Worm (Caenorhabditis elegans) whole organism, young adult: ENCODE measurements around the gene T21C9.9.
A peak's percentile ranks its signal among the peaks of the same experiment; 100 is the strongest.

Experiments
- F39B2.1 ChIP-seq: fragments of 200-800 bp; sonication (Bioruptor generic); IDR thresholded peaks from 2 replicates; pipeline ENCODE4 v1.3.6; 2022; ENCODE audit warnings: missing genetic modification reagents, missing genetic modification characterization, missing compliant biosample characterization
- F57C9.4 ChIP-seq: sonication (generic microtip); optimal IDR thresholded peaks from 2 replicates; lab custom pipeline; 2017; ENCODE audit warnings: mild to moderate bottlenecking, missing genetic modification characterization, missing compliant biosample characterization
- T26A5.8 ChIP-seq: sonication (generic microtip); optimal IDR thresholded peaks from 2 replicates; lab custom pipeline; 2016; ENCODE audit warnings: missing genetic modification characterization, missing compliant biosample characterization
- Y53F4B.3 ChIP-seq: fragments of 200-800 bp; sonication (Bioruptor generic); IDR thresholded peaks from 2 replicates; pipeline ENCODE4 v1.3.6; 2022; ENCODE audit warnings: missing genetic modification reagents, missing genetic modification characterization, missing compliant biosample characterization
- ZK185.1 ChIP-seq: sonication (generic microtip); optimal IDR thresholded peaks from 2 replicates; lab custom pipeline; 2016; ENCODE audit warnings: mild to moderate bottlenecking, missing genetic modification characterization, missing compliant biosample characterization; ENCODE audit not compliant: poor library complexity, severe bottlenecking
- akir-1 ChIP-seq: fragments of 200-800 bp; sonication (Bioruptor generic); optimal IDR thresholded peaks from 2 replicates; lab custom pipeline; 2018; ENCODE audit warnings: mild to moderate bottlenecking, missing genetic modification characterization, moderate library complexity, missing compliant biosample characterization
- atf-7 ChIP-seq: sonication (generic microtip); optimal IDR thresholded peaks from 2 replicates; lab custom pipeline; 2017; ENCODE audit warnings: mild to moderate bottlenecking, missing genetic modification characterization, missing compliant biosample characterization
- attf-5 ChIP-seq: fragments of 200-800 bp; sonication (Bioruptor generic); optimal IDR thresholded peaks from 2 replicates; lab custom pipeline; 2018; ENCODE audit warnings: mild to moderate bottlenecking, missing genetic modification characterization, missing compliant biosample characterization
- ceh-100 ChIP-seq: fragments of 200-800 bp; sonication (Bioruptor generic); IDR thresholded peaks from 2 replicates; pipeline ENCODE4 v1.3.6; 2022; ENCODE audit warnings: missing genetic modification reagents, missing genetic modification characterization, missing compliant biosample characterization
- ceh-79 ChIP-seq: sonication (generic microtip); optimal IDR thresholded peaks from 2 replicates; lab custom pipeline; 2017; ENCODE audit warnings: mild to moderate bottlenecking, missing genetic modification characterization, missing compliant biosample characterization
- dox-1 ChIP-seq: fragments of 200-800 bp; sonication (Bioruptor generic); IDR thresholded peaks from 2 replicates; pipeline ENCODE4 v1.3.6; 2022; ENCODE audit warnings: missing genetic modification reagents, missing genetic modification characterization, missing compliant biosample characterization
- dpl-1 ChIP-seq: fragments of 150-350 bp; optimal IDR thresholded peaks from 2 replicates; lab custom pipeline; 2014; ENCODE audit warnings: missing biosample characterization, missing genetic modification reagents, missing genetic modification characterization
- efl-1 ChIP-seq: fragments of 150-350 bp; optimal IDR thresholded peaks from 2 replicates; lab custom pipeline; 2014; ENCODE audit warnings: missing biosample characterization, missing genetic modification reagents, missing genetic modification characterization
- egl-44 ChIP-seq: fragments of 200-800 bp; sonication (Bioruptor generic); IDR thresholded peaks from 2 replicates; pipeline ENCODE4 v1.3.6; 2022; ENCODE audit warnings: missing genetic modification reagents, missing genetic modification characterization, missing compliant biosample characterization
- egrh-3 ChIP-seq: fragments of 200-800 bp; sonication (Bioruptor generic); IDR thresholded peaks from 2 replicates; pipeline ENCODE4 v1.3.6; 2022; ENCODE audit warnings: missing genetic modification reagents, missing genetic modification characterization, missing compliant biosample characterization
- ekl-4 ChIP-seq: fragments of 200-800 bp; sonication (Bioruptor generic); IDR thresholded peaks from 2 replicates; pipeline ENCODE4 v1.3.6; 2022; ENCODE audit warnings: missing genetic modification reagents, missing genetic modification characterization, missing compliant biosample characterization
- ets-4 ChIP-seq: fragments of 200-800 bp; sonication (Bioruptor generic); optimal IDR thresholded peaks from 2 replicates; lab custom pipeline; 2018; ENCODE audit warnings: mild to moderate bottlenecking, missing genetic modification characterization, missing compliant biosample characterization
- hmg-1.2 ChIP-seq: fragments of 200-800 bp; sonication (Bioruptor generic); IDR thresholded peaks from 2 replicates; pipeline ENCODE4 v1.3.6; 2022; ENCODE audit warnings: missing genetic modification reagents, missing genetic modification characterization, missing compliant biosample characterization
- hrde-1 ChIP-seq: sonication (generic microtip); optimal IDR thresholded peaks from 2 replicates; lab custom pipeline; 2016; ENCODE audit warnings: missing genetic modification characterization, mild to moderate bottlenecking, missing compliant biosample characterization, moderate library complexity, missing genotype, missing genetic modification reagents, borderline replicate concordance
- lag-1 ChIP-seq: fragments of 200-800 bp; sonication (Bioruptor generic); IDR thresholded peaks from 2 replicates; pipeline ENCODE4 v1.3.6; 2022; ENCODE audit warnings: missing genetic modification reagents, missing genetic modification characterization, missing compliant biosample characterization
- lsl-1 ChIP-seq: fragments of 200-800 bp; sonication (Bioruptor generic); optimal IDR thresholded peaks from 2 replicates; lab custom pipeline; 2018; ENCODE audit warnings: mild to moderate bottlenecking, missing genetic modification characterization, moderate library complexity, missing compliant biosample characterization
- madf-3 ChIP-seq: fragments of 200-800 bp; sonication (Bioruptor generic); IDR thresholded peaks from 2 replicates; pipeline ENCODE4 v1.3.6; 2022; ENCODE audit warnings: missing genetic modification reagents, missing genetic modification characterization, missing compliant biosample characterization
- madf-8 ChIP-seq: fragments of 200-800 bp; sonication (Bioruptor generic); conservative IDR thresholded peaks from 2 replicates; pipeline ENCODE4 v1.3.6; 2022; ENCODE audit warnings: missing genetic modification reagents, missing genetic modification characterization, missing compliant biosample characterization
- mcd-1 ChIP-seq: fragments of 200-800 bp; sonication (Bioruptor generic); IDR thresholded peaks from 2 replicates; pipeline ENCODE4 v1.3.6; 2022; ENCODE audit warnings: missing genetic modification reagents, missing genetic modification characterization, missing compliant biosample characterization
- mel-28 ChIP-seq: sonication (generic microtip); optimal IDR thresholded peaks from 2 replicates; lab custom pipeline; 2016; ENCODE audit warnings: borderline replicate concordance, mild to moderate bottlenecking, missing genetic modification characterization, missing compliant biosample characterization
- nhr-80 ChIP-seq: sonication (generic microtip); optimal IDR thresholded peaks from 2 replicates; lab custom pipeline; 2016; ENCODE audit warnings: missing genetic modification characterization, missing compliant biosample characterization
- rcor-1 ChIP-seq: fragments of 200-800 bp; sonication (Bioruptor generic); IDR thresholded peaks from 2 replicates; pipeline ENCODE4 v1.3.6; 2022; ENCODE audit warnings: missing genetic modification reagents, missing genetic modification characterization, missing compliant biosample characterization
- repo-1 ChIP-seq: sonication (generic microtip); optimal IDR thresholded peaks from 2 replicates; lab custom pipeline; 2017; ENCODE audit warnings: mild to moderate bottlenecking, missing genetic modification characterization, missing compliant biosample characterization
- sea-2 ChIP-seq: fragments of 200-800 bp; sonication (Bioruptor generic); IDR thresholded peaks from 2 replicates; pipeline ENCODE4 v1.3.6; 2022; ENCODE audit warnings: missing genetic modification characterization, missing compliant biosample characterization
- tlf-1 ChIP-seq: fragments of 200-800 bp; sonication (Bioruptor generic); optimal IDR thresholded peaks from 2 replicates; lab custom pipeline; 2018; ENCODE audit warnings: mild to moderate bottlenecking, missing genetic modification characterization, missing compliant biosample characterization
- zfh-2 ChIP-seq: fragments of 200-800 bp; sonication (Bioruptor generic); conservative IDR thresholded peaks from 2 replicates; pipeline ENCODE4 v1.3.6; 2022; ENCODE audit warnings: missing genetic modification reagents, missing genetic modification characterization, missing compliant biosample characterization
- ztf-22 ChIP-seq: fragments of 200-800 bp; sonication (Bioruptor generic); optimal IDR thresholded peaks from 2 replicates; lab custom pipeline; 2018; ENCODE audit warnings: mild to moderate bottlenecking, missing genetic modification characterization, moderate library complexity, missing compliant biosample characterization
- ztf-6 ChIP-seq: fragments of 200-800 bp; sonication (Bioruptor generic); IDR thresholded peaks from 2 replicates; pipeline ENCODE4 v1.3.6; 2022; ENCODE audit warnings: missing genetic modification reagents, missing genetic modification characterization, missing compliant biosample characterization

Gene T21C9.9

DNA sequence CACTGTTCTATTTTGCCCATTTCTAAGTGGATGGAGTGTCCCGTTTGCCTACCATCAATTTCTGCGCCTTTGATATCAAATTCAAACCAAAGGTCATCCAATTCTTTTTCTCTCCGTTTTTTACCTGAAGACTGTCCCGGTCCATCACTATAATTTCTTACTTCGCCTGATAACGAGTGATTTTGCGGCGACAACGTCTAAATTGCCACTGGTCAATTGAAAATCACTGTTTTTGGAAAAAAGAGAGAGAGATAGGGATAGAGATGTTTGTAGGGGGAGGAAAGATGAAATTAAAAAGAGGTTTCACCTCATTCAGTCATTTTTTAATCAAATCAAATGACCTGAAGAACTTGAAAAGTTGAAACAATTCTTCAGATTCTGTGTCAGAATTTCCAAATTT lies 20.9 kb downstream of the T21C9.9 start:
- TF ChIP-seq mel-28 (tag; lab: Kevin White, UChicago) (no peak), repo-1 (tag; lab: Kevin White, UChicago) (no peak), zfh-2 (GFP tag; lab: Robert Waterston, UW) (no peak), Y53F4B.3 (GFP tag; lab: Robert Waterston, UW) (no peak), hrde-1 (tag; lab: Kevin White, UChicago) (no peak), F57C9.4 (tag; lab: Kevin White, UChicago) (no peak), efl-1 (no peak), ekl-4 (GFP tag; lab: Robert Waterston, UW) (no peak), lag-1 (GFP tag; lab: Robert Waterston, UW) (no peak), madf-8 (GFP tag; lab: Robert Waterston, UW) (no peak), egrh-3 (GFP tag; lab: Robert Waterston, UW) (no peak), ZK185.1 (no peak), mcd-1 (no peak), T26A5.8 (tag; lab: Kevin White, UChicago) (no peak), lsl-1 (GFP tag; lab: Kevin White, UChicago) (no peak), ceh-79 (tag; lab: Kevin White, UChicago) (no peak), ets-4 (GFP tag; lab: Kevin White, UChicago) (no peak)

DNA sequence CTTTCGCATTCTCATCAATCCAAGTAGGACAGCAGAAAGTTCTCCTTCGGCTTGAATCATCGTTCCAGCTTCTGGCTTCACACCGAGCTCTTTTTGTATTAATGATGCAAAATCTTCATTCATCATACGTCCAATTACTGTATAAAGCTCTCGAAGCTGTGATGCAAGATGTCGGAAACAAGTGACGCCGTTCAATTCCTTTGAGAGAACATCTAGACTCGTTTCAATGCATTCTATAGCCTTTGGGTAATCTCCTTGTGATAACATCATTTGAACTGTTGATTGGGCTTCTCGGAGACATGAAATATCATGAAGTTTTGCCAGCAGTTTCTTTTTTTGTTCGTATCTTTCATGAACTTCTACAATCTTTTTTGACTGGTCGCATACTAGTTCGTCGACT lies 23.9 kb downstream of the T21C9.9 start:
- TF ChIP-seq sea-2 (no peak), tlf-1 (GFP tag; lab: Kevin White, UChicago) (no peak), dox-1 (no peak), ztf-22 (GFP tag; lab: Kevin White, UChicago) (no peak), efl-1 (no peak), atf-7 (tag; lab: Kevin White, UChicago) (no peak), F57C9.4 (tag; lab: Kevin White, UChicago) (no peak), egl-44 (GFP tag; lab: Robert Waterston, UW) (no peak), ceh-100 (no peak), egrh-3 (GFP tag; lab: Robert Waterston, UW) (no peak), ztf-6 (no peak), madf-3 (GFP tag; lab: Robert Waterston, UW) (no peak), F39B2.1 (GFP tag; lab: Robert Waterston, UW) (no peak)

DNA sequence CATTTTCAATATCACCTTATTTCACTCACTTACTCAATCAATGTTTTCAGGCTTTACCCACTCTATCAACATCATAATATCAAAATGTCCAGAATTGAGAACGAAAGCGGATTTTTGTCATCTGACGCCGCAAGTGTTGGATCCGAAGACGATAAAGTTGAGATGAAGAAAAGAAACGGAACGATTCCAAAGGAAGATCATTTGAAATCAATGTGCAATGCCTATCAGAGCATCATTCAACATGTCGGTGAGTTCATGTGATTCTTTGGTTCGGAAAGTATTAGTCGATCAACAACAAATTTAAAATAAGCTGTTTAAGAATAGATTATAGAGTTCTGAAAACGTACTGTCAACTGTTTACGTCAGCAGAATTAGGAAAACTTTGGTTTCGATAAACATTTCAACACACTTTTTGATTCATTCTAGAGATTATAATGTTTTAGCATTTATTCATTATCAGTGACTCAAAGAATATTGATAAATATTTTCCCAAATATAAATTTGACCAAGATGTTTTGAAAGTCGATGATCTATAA lies 27.5 kb downstream of the T21C9.9 start, which contains the start of gene cat-4:
cat-4 (plus strand) TSS at position 51 of the 536 bp plus-strand sequence.
- TF ChIP-seq nhr-80 (tag; lab: Kevin White, UChicago) (peak; percentile 31), attf-5 (no peak)

DNA sequence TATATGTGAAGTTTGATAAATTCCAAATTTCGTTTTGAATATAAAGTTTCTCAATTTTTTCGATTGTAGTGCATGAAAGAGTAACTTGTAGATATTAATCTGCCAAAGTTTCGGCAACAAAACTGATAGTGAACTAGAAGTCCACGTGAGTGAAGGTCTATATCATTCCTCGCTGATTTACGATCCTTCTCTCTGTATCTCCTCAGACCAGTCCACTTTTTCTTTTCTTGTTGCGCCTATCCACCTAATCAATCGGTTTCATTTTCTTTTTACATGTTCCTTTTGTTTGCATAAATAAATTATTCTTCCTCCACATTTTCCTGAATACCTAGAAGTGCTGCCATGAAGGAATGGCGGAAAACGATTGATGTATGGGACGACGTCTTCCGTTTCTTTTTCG lies 28.2 kb downstream of the T21C9.9 start:
- TF ChIP-seq madf-3 (GFP tag; lab: Robert Waterston, UW) (no peak), rcor-1 (GFP tag; lab: Robert Waterston, UW) (no peak), dpl-1 (GFP tag; lab: Kevin White, UChicago) (no peak), akir-1 (GFP tag; lab: Kevin White, UChicago) (no peak), hmg-1.2 (GFP tag; lab: Robert Waterston, UW) (no peak), Y53F4B.3 (GFP tag; lab: Robert Waterston, UW) (no peak), efl-1 (no peak)
